Worm (Caenorhabditis elegans): Measurements from ENCODE around the gene T11B7.5.
A peak's percentile ranks its signal among the peaks of the same experiment; 100 is the strongest.

ce11 chrIV:8891131-8891530, 35.3 kb upstream of the T11B7.5 start, which contains the start of gene spr-2:
- TF ChIP-seq ZK546.5 (tag; optimal IDR thresholded peaks at IDR 0.05) (no peak), lsy-2 (tag; optimal IDR thresholded peaks at IDR 0.05) (peak in 1 of 2 experiments; percentile 88), nhr-11 (tag; optimal IDR thresholded peaks at IDR 0.05) (peak; percentile 65), pha-4 (GFP tag; IDR thresholded peaks at IDR 0.05) (0 out of 2 replicates have a peak, but pooled peaks have one; percentile 35), pha-4 (tag; optimal IDR thresholded peaks at IDR 0.05) (peak; percentile 61), ama-1 (optimal IDR thresholded peaks at IDR 0.05) (no peak), cey-2 (tag; optimal IDR thresholded peaks at IDR 0.05; ENCODE audit: borderline replicate concordance, insufficient read depth) (no peak), zip-11 (GFP tag; IDR thresholded peaks at IDR 0.05) (no peak), lin-15B (tag; optimal IDR thresholded peaks at IDR 0.05) (no peak)
